Worm (Caenorhabditis elegans): ENCODE measurements around the gene tiar-1.

DNA sequence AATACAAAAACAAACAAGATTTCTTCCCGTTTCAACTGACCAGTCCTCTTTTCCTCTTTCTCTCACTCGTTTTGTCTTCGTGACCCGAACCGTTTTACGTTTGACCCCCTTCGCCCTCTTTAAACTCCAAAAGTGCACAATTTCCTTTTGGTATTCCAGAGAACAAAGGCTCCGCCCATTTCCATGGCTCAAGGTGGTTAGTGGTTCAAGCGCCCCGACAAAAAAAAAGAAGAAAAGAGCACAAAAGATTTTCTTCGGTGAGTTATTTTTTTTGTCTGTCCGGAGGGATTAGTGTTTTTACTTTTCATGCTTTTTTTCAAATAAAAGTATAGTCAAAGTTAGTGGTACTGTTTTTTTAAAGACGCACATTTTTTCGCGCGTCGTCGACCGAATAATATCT lies 7.1 kb downstream of the tiar-1 start, which contains the start of gene osta-2:
- TF ChIP-seq lir-1 (GFP tag; conservative IDR thresholded peaks at IDR 0.05) (no peak), mel-28 (tag; optimal IDR thresholded peaks at IDR 0.05; ENCODE audit: borderline replicate concordance) (no peak), egrh-3 (GFP tag; IDR thresholded peaks at IDR 0.05) (no peak), T07F8.4 (tag; optimal IDR thresholded peaks at IDR 0.05) (no peak), F49E8.2 (tag; optimal IDR thresholded peaks at IDR 0.05; ENCODE audit: insufficient read depth) (no peak), akir-1 (GFP tag; optimal IDR thresholded peaks at IDR 0.05) (no peak), F57A8.1 (GFP tag; optimal IDR thresholded peaks at IDR 0.05) (no peak), atf-7 (tag; optimal IDR thresholded peaks at IDR 0.05) (no peak), aptf-2 (GFP tag; conservative IDR thresholded peaks at IDR 0.05) (no peak), snpc-3.4 (tag; optimal IDR thresholded peaks at IDR 0.05) (no peak), snpc-4 (GFP tag; optimal IDR thresholded peaks at IDR 0.05) (no peak), snpc-4 (tag; optimal IDR thresholded peaks at IDR 0.05) (no peak)
